Fruit fly (Drosophila melanogaster): ENCODE results near the gene Atg8a.

The Atg8a gene

DNA sequence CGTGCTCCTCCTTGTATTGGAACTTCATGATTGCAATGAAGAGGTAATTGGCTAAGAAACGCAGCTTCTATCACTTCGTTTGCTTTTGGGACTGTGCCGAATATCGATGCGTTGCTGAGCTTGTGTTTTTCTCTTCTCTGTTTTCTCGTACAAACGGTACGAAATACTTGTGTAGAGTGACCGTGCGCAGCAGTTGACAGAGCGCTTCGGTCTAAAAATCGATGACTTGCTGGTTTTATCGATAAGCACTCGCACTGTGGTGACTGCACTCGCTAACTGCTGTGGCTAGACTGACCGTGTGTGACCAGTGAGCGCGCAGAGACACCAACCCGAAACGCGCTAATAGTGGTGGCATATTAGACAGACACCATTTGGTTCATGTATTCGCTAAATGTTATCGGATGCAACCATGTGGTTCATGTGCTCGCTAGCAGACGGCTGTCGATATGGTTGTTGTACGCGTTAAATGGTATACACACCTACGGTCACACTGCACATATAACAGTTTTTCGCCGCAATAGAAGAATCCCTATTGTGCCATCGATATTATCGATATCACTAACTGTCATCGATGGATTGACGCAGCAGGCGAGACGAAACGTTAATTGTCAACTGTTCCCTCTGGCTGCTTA is at the start of gene Atg8a, which contains the start of gene BTBD9:
Atg8a (minus strand) TSS at position 296 of the 632 bp plus-strand sequence.
BTBD9 (plus strand) TSS at position 495 of the 632 bp plus-strand sequence.
- TF ChIP-seq CG6276 (GFP tag; optimal IDR thresholded peaks at IDR 0.05) (no peak), fkh (GFP tag; optimal IDR thresholded peaks at IDR 0.05) (peak; percentile 5), Eip78C (GFP tag) (peak; percentile 31)

DNA sequence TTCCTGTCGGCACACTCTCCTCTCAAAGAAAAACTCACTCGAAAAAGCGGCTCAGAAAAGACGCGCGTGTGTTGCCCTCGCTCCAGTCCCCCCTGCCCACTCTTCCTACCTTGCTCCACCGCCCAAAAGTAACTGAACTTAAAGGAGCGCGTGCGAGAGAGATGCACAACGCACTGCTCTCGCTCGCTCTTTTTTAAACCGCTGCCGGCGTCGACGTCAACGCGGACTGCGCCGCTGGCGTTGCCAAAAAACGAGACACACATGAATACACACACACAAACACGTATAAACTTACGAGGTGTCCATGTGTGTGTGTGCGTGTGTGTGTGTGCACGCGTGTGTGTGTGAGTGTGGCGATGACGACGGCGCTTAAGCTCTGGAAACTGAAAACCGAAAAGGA is 48.7 kb upstream of the Atg8a start:
- TF ChIP-seq CG9139 (GFP tag; optimal IDR thresholded peaks at IDR 0.05): no peak
- no peak for TF ChIP-seq salr (GFP tag; optimal IDR thresholded peaks at IDR 0.05)
- TF ChIP-seq achi (GFP tag; optimal IDR thresholded peaks at IDR 0.05): no peak
- no peak for TF ChIP-seq Gug (GFP tag; IDR thresholded peaks at IDR 0.05)
- no peak for TF ChIP-seq lz (GFP tag; optimal IDR thresholded peaks at IDR 0.05)
- TF ChIP-seq CG11294 (GFP tag; IDR thresholded peaks at IDR 0.05): no peak
- no peak for TF ChIP-seq CG11902 (GFP tag; optimal IDR thresholded peaks at IDR 0.05)
- no peak for TF ChIP-seq Eip93F (GFP tag; optimal IDR thresholded peaks at IDR 0.05)
- TF ChIP-seq Met (GFP tag; optimal IDR thresholded peaks at IDR 0.05): no peak
- TF ChIP-seq fd59A (GFP tag; optimal IDR thresholded peaks at IDR 0.05): no peak
- no peak for TF ChIP-seq esn (GFP tag; optimal IDR thresholded peaks at IDR 0.05)
- TF ChIP-seq dsx (GFP tag; optimal IDR thresholded peaks at IDR 0.05; ENCODE audit: poor library complexity, severe bottlenecking): no peak
- no peak for TF ChIP-seq pdm3 (GFP tag; optimal IDR thresholded peaks at IDR 0.05)
- no peak for TF ChIP-seq net (GFP tag; optimal IDR thresholded peaks at IDR 0.05)
- no peak for TF ChIP-seq Lpt (GFP tag; optimal IDR thresholded peaks at IDR 0.05)
- TF ChIP-seq Eip78C (GFP tag): no peak
- no peak for TF ChIP-seq spab (GFP tag; optimal IDR thresholded peaks at IDR 0.05)
- TF ChIP-seq CG31627 (GFP tag; optimal IDR thresholded peaks at IDR 0.05): no peak
- TF ChIP-seq CG8119 (GFP tag; IDR thresholded peaks at IDR 0.05): no peak

DNA sequence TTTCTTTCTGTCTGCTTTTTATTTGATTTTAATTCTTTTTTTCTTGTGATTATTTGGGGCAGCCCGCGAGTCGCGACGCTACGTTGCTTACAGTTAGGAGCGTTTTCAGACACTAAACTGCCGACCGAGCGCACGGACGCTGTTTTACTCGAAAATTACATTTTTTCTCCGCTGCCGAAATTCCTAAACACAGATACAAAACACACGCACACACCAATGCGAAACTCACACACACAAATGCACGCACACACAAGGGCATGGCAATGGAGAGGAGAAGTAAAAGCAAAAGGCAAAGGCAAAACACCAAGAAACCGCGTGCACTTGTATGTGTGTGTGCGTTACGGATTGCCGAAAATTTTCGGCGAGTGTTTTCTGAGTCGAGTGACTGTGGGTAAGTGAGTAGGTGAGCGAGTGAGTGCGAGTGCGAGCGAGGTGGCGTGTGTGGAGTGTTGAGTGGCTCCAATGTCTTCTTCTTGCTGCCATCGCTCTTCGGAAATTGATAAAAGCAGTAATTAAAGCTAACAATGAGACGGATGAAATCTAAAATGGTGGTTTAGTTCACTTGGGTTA is 47.5 kb upstream of the Atg8a start:
- TF ChIP-seq fkh (GFP tag; optimal IDR thresholded peaks at IDR 0.05): peak; percentile 30
- no peak for TF ChIP-seq svp (GFP tag)
- peak; percentile 15 for TF ChIP-seq CG6854 (GFP tag; optimal IDR thresholded peaks at IDR 0.05)
- 0 out of 3 replicates have a peak, but pooled peaks have one; percentile 19 for TF ChIP-seq eg (GFP tag; IDR thresholded peaks at IDR 0.05)
- TF ChIP-seq Eip78C (GFP tag): peak; percentile 55

DNA sequence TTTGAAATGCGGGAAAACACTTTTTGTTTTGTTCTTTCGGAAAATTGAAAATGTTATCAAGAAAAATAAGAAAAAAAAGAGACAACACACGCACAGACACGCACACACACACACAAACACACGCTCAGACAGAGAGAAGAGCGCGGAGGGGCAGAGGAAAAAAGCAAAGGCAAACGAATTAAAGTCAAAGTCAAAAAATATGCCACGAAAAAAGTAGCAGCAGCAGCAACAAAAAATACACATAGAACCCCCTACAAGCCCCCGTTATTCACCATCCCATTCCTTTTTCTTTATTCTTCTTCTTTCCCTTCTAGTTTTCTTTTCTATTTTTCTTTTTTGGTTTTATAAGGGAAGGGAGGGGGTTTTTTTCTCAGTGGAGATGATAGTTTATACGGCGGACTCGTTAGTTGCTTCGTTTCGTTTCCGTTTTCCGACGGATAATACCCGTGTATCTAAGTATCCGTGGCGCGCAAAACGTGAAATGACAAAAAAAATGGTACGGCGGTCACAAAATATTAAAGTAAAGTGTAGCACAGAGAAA is 46.8 kb upstream of the Atg8a start:
- no peak for TF ChIP-seq svp (GFP tag)
- TF ChIP-seq CG6792 (GFP tag; optimal IDR thresholded peaks at IDR 0.05): no peak
- no peak for TF ChIP-seq Sox14 (GFP tag; optimal IDR thresholded peaks at IDR 0.05)
- no peak for TF ChIP-seq Met (GFP tag; optimal IDR thresholded peaks at IDR 0.05)
- TF ChIP-seq CG7368 (GFP tag; optimal IDR thresholded peaks at IDR 0.05): no peak
- TF ChIP-seq acj6 (GFP tag; optimal IDR thresholded peaks at IDR 0.05): no peak

DNA sequence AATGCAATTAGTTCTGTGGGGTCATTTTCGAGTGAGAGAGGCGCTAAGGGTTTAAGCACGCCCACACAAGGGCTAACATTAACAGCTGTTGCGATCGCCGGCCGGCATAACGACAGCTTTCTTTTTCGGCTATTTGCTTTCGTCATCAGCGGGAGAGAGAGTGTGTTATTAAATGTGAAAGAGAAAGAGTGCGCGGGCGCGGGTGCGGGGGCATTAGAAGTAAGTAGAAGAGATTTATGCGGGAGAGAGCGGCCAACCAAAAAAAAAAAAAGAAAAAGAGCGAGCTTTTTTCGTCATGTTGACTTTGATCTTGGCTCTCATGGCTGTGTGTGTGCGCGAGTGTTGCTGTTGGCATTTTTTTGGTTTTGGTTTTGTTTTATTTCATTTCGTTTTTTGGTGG is 46.0 kb upstream of the Atg8a start:
- TF ChIP-seq CG16779 (tag; optimal IDR thresholded peaks at IDR 0.05): no peak
- no peak for TF ChIP-seq achi (GFP tag; optimal IDR thresholded peaks at IDR 0.05)
- TF ChIP-seq Gug (GFP tag; IDR thresholded peaks at IDR 0.05): no peak
- TF ChIP-seq dsx (GFP tag; optimal IDR thresholded peaks at IDR 0.05; ENCODE audit: poor library complexity, severe bottlenecking): no peak
- TF ChIP-seq CG31627 (GFP tag; optimal IDR thresholded peaks at IDR 0.05): no peak
- TF ChIP-seq svp (GFP tag): no peak
- TF ChIP-seq cyc (GFP tag; optimal IDR thresholded peaks at IDR 0.05): no peak
- TF ChIP-seq vri (GFP tag; optimal IDR thresholded peaks at IDR 0.05): no peak
- TF ChIP-seq CG8119 (GFP tag; IDR thresholded peaks at IDR 0.05): peak; percentile 61
- no peak for TF ChIP-seq CG10669 (GFP tag; optimal IDR thresholded peaks at IDR 0.05)
- peak; percentile 1 for TF ChIP-seq Blimp-1 (GFP tag; optimal IDR thresholded peaks at IDR 0.05)
- no peak for TF ChIP-seq CG3032 (tag; optimal IDR thresholded peaks at IDR 0.05)
- TF ChIP-seq eg (GFP tag; IDR thresholded peaks at IDR 0.05): peak; percentile 71
- TF ChIP-seq CG3919 (GFP tag; optimal IDR thresholded peaks at IDR 0.05): no peak
- TF ChIP-seq CG6276 (GFP tag; optimal IDR thresholded peaks at IDR 0.05): peak; percentile 66
- TF ChIP-seq fkh (GFP tag; optimal IDR thresholded peaks at IDR 0.05): peak; percentile 71
- no peak for TF ChIP-seq Ets21C (GFP tag; optimal IDR thresholded peaks at IDR 0.05)
- TF ChIP-seq Eip93F (GFP tag; optimal IDR thresholded peaks at IDR 0.05): no peak
- no peak for TF ChIP-seq CG11902 (GFP tag; optimal IDR thresholded peaks at IDR 0.05)
- no peak for TF ChIP-seq Sox15 (GFP tag; optimal IDR thresholded peaks at IDR 0.05)
- TF ChIP-seq ss (GFP tag; optimal IDR thresholded peaks at IDR 0.05): no peak
- TF ChIP-seq dac (GFP tag; optimal IDR thresholded peaks at IDR 0.05): peak; percentile 8
- peak; percentile 41 for TF ChIP-seq Eip78C (GFP tag)
- TF ChIP-seq topi (GFP tag; optimal IDR thresholded peaks at IDR 0.05): no peak
- TF ChIP-seq Sox102F (GFP tag; optimal IDR thresholded peaks at IDR 0.05): no peak
- no peak for TF ChIP-seq CG6792 (GFP tag; optimal IDR thresholded peaks at IDR 0.05)
